Worm (Caenorhabditis elegans): Measurements from ENCODE around the gene zmp-6.

zmp-6 gene

DNA sequence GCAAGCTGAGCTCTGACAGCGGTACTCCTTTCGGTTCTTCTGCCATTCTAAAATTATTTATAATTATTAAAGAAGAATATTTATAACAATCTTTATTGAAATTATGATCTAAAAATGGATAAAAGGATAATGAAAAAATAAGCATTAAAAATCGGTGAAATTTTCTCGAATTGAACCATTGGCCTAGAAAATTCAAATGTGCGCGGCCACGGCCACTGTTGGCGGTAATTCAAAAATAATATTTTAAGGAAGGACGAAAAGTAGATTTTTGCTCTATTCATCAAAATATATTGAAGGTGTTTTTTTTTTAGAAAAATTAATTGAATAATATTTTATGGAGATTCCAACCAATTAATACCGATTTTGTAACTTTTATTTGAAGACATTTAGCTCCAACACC is 48.8 kb downstream of the zmp-6 start, which contains the start of gene pfd-5:
TSS of gene pfd-5 (minus strand) at position 47 of the 400 bp plus-strand sequence.
- TF ChIP-seq pha-4 (tag; optimal IDR thresholded peaks at IDR 0.05) (no peak), unc-3 (GFP tag; conservative IDR thresholded peaks at IDR 0.05) (no peak; the same call in 1 of the 2 replicates), unc-3 (tag; optimal IDR thresholded peaks at IDR 0.05) (peak; percentile 12), pros-1 (tag; optimal IDR thresholded peaks at IDR 0.05) (no peak), ceh-31 (tag; optimal IDR thresholded peaks at IDR 0.05) (peak; percentile 91), zip-5 (tag; optimal IDR thresholded peaks at IDR 0.05) (peak; percentile 90), gmeb-2 (tag; optimal IDR thresholded peaks at IDR 0.05) (peak; percentile 18), ceh-34 (tag; optimal IDR thresholded peaks at IDR 0.05) (no peak), syd-9 (tag; optimal IDR thresholded peaks at IDR 0.05) (no peak), K09A11.1 (tag; optimal IDR thresholded peaks at IDR 0.05; ENCODE audit: insufficient read depth) (no peak), pqm-1 (tag; optimal IDR thresholded peaks at IDR 0.05) (peak; percentile 58), dve-1 (tag; optimal IDR thresholded peaks at IDR 0.05) (no peak), elt-4 (tag; optimal IDR thresholded peaks at IDR 0.05) (no peak), nfya-1 (tag; optimal IDR thresholded peaks at IDR 0.05) (peak; percentile 46), fkh-6 (tag; optimal IDR thresholded peaks at IDR 0.05) (peak; percentile 47), pat-9 (tag; optimal IDR thresholded peaks at IDR 0.05) (no peak), sox-4 (tag; optimal IDR thresholded peaks at IDR 0.05) (no peak), rnt-1 (tag; optimal IDR thresholded peaks at IDR 0.05) (peak; percentile 47), C08G9.2 (tag; optimal IDR thresholded peaks at IDR 0.05) (peak; percentile 92), T23F11.4 (GFP tag; optimal IDR thresholded peaks at IDR 0.05) (no peak), che-1 (tag; optimal IDR thresholded peaks at IDR 0.05) (peak; percentile 5), hlh-6 (tag; optimal IDR thresholded peaks at IDR 0.05) (peak; percentile 9), hlh-13 (GFP tag; optimal IDR thresholded peaks at IDR 0.05) (no peak), elt-2 (tag; optimal IDR thresholded peaks at IDR 0.05) (peak; percentile 69), ceh-45 (GFP tag; IDR thresholded peaks at IDR 0.05) (no peak), dmd-4 (tag; optimal IDR thresholded peaks at IDR 0.05; ENCODE audit: borderline replicate concordance) (no peak), unc-42 (tag; optimal IDR thresholded peaks at IDR 0.05) (peak; percentile 23), odd-2 (tag; optimal IDR thresholded peaks at IDR 0.05) (no peak), unc-86 (tag; optimal IDR thresholded peaks at IDR 0.05) (peak; percentile 51), hlh-15 (tag; optimal IDR thresholded peaks at IDR 0.05) (peak; percentile 11), lim-6 (tag; optimal IDR thresholded peaks at IDR 0.05) (peak; percentile 51), Y22D7AL.16 (tag; optimal IDR thresholded peaks at IDR 0.05) (no peak), tbx-2 (tag; optimal IDR thresholded peaks at IDR 0.05) (peak; percentile 87), lin-11 (tag; optimal IDR thresholded peaks at IDR 0.05) (no peak), pag-3 (tag; optimal IDR thresholded peaks at IDR 0.05; ENCODE audit: borderline replicate concordance) (no peak), C38D4.7 (GFP tag; optimal IDR thresholded peaks at IDR 0.05) (no peak), pax-1 (tag; optimal IDR thresholded peaks at IDR 0.05) (no peak), sdc-2 (tag; optimal IDR thresholded peaks at IDR 0.05) (peak; percentile 21), ttx-3 (tag; optimal IDR thresholded peaks at IDR 0.05) (no peak), ets-4 (tag; optimal IDR thresholded peaks at IDR 0.05) (peak; percentile 90), ref-2 (tag; optimal IDR thresholded peaks at IDR 0.05) (peak; percentile 84), ceh-14 (tag; optimal IDR thresholded peaks at IDR 0.05) (peak; percentile 73), tbx-7 (tag; optimal IDR thresholded peaks at IDR 0.05) (peak; percentile 90), fax-1 (tag; optimal IDR thresholded peaks at IDR 0.05) (peak; percentile 74), hlh-30 (tag; optimal IDR thresholded peaks at IDR 0.05; ENCODE audit: insufficient read depth) (no peak), npax-4 (tag; optimal IDR thresholded peaks at IDR 0.05) (no peak), F13H6.1 (tag; optimal IDR thresholded peaks at IDR 0.05) (no peak), madf-2 (tag; optimal IDR thresholded peaks at IDR 0.05) (peak; percentile 20), ahr-1 (tag; optimal IDR thresholded peaks at IDR 0.05) (peak; percentile 20), pha-2 (tag; optimal IDR thresholded peaks at IDR 0.05) (peak; percentile 34), ceh-19 (GFP tag; optimal IDR thresholded peaks at IDR 0.05) (no peak), ceh-2 (tag; optimal IDR thresholded peaks at IDR 0.05) (peak; percentile 95), hlh-8 (tag; optimal IDR thresholded peaks at IDR 0.05) (peak; percentile 94)
